Fruit fly (Drosophila melanogaster) whole organism, embryonic: ENCODE measurements around the gene Eig71Eg.
A peak's percentile ranks its signal among the peaks of the same experiment; 100 is the strongest.

Experiments used
- CG10565 ChIP-seq: fragments of 200-800 bp; sonication (Bioruptor generic); optimal IDR thresholded peaks from 3 replicates; lab custom pipeline; 2016; ENCODE audit warnings: missing biosample characterization, mild to moderate bottlenecking, missing genetic modification characterization
- CG13123 ChIP-seq: fragments of 200-800 bp; sonication (Bioruptor generic); optimal IDR thresholded peaks from 2 replicates; lab custom pipeline; 2016; ENCODE audit warnings: missing biosample characterization, missing genetic modification characterization
- CG13424 ChIP-seq: fragments of 200-800 bp; sonication (Bioruptor generic); optimal IDR thresholded peaks from 2 replicates; lab custom pipeline; 2019; ENCODE audit warnings: missing biosample characterization, mild to moderate bottlenecking, missing genetic modification characterization, moderate library complexity
- CG14441 ChIP-seq: fragments of 200-800 bp; sonication (Bioruptor generic); IDR thresholded peaks from 2 replicates; pipeline ENCODE4 v1.3.6; 2022; ENCODE audit warnings: missing biosample characterization, missing genetic modification characterization
- CG15479 ChIP-seq: fragments of 200-800 bp; sonication (Bioruptor generic); optimal IDR thresholded peaks from 3 replicates; lab custom pipeline; 2019; ENCODE audit warnings: missing biosample characterization, mild to moderate bottlenecking, missing genetic modification characterization, moderate library complexity
- CG1602 ChIP-seq: fragments of 200-800 bp; sonication (Bioruptor generic); optimal IDR thresholded peaks from 3 replicates; lab custom pipeline; 2016; ENCODE audit warnings: missing biosample characterization, missing genetic modification characterization
- CG17186 ChIP-seq: fragments of 200-800 bp; sonication (Bioruptor generic); optimal IDR thresholded peaks from 3 replicates; lab custom pipeline; 2017; ENCODE audit warnings: missing biosample characterization, missing genetic modification reagents, missing genetic modification characterization
- CG18011 ChIP-seq: fragments of 200-800 bp; sonication (Bioruptor generic); optimal IDR thresholded peaks from 2 replicates; lab custom pipeline; 2017; ENCODE audit warnings: missing biosample characterization, missing genetic modification characterization, mild to moderate bottlenecking, moderate library complexity, missing genotype
- CG2202 ChIP-seq: fragments of 200-800 bp; sonication (Bioruptor generic); optimal IDR thresholded peaks from 2 replicates; lab custom pipeline; 2018; ENCODE audit warnings: missing biosample characterization, mild to moderate bottlenecking, missing genetic modification characterization
- CG2875 ChIP-seq: fragments of 200-800 bp; sonication (Bioruptor generic); optimal IDR thresholded peaks from 2 replicates; lab custom pipeline; 2017; ENCODE audit warnings: missing biosample characterization, mild to moderate bottlenecking, missing genetic modification characterization, missing genetic modification reagents
- CG30020 ChIP-seq: fragments of 200-800 bp; optimal IDR thresholded peaks from 2 replicates; lab custom pipeline; 2019; ENCODE audit warnings: missing biosample characterization, mild to moderate bottlenecking, missing genetic modification characterization, moderate library complexity
- CG3065 ChIP-seq: fragments of 200-800 bp; sonication (Bioruptor generic); optimal IDR thresholded peaks from 2 replicates; lab custom pipeline; 2016; ENCODE audit warnings: missing biosample characterization, missing genetic modification characterization
- CG4854 ChIP-seq: fragments of 200-800 bp; sonication (Bioruptor generic); optimal IDR thresholded peaks from 2 replicates; lab custom pipeline; 2016; ENCODE audit warnings: missing biosample characterization, missing genetic modification characterization, inconsistent platforms
- CG7745 ChIP-seq: fragments of 200-800 bp; sonication (Bioruptor generic); optimal IDR thresholded peaks from 2 replicates; lab custom pipeline; 2018; ENCODE audit warnings: missing biosample characterization, mild to moderate bottlenecking, missing genetic modification characterization, moderate library complexity
- CG8359 ChIP-seq: fragments of 200-800 bp; sonication (Bioruptor generic); optimal IDR thresholded peaks from 2 replicates; lab custom pipeline; 2017; ENCODE audit warnings: missing biosample characterization, mild to moderate bottlenecking, missing genetic modification characterization, borderline replicate concordance
- CG9609 ChIP-seq: fragments of 200-800 bp; sonication (Bioruptor generic); optimal IDR thresholded peaks from 3 replicates; lab custom pipeline; 2016; ENCODE audit warnings: missing biosample characterization, missing genetic modification characterization
- Dip2 ChIP-seq: fragments of 200-800 bp; sonication (Bioruptor generic); IDR thresholded peaks from 2 replicates; pipeline ENCODE4 v1.3.6; 2022; ENCODE audit warnings: missing biosample characterization, missing genetic modification characterization
- HLHmδ ChIP-seq: fragments of 200-800 bp; sonication (Bioruptor generic); optimal IDR thresholded peaks from 2 replicates; lab custom pipeline; 2018; ENCODE audit warnings: missing biosample characterization, mild to moderate bottlenecking, missing genetic modification characterization, moderate library complexity
- Hmr ChIP-seq: fragments of 200-800 bp; sonication (Bioruptor generic); optimal IDR thresholded peaks from 3 replicates; lab custom pipeline; 2017; ENCODE audit warnings: mild to moderate bottlenecking, missing biosample characterization, missing genetic modification reagents, missing genetic modification characterization
- Hmx ChIP-seq: fragments of 200-800 bp; sonication (Bioruptor generic); optimal IDR thresholded peaks from 2 replicates; lab custom pipeline; 2016; ENCODE audit warnings: missing biosample characterization, missing genetic modification characterization
- Kr ChIP-seq: fragments of 200-800 bp; sonication (Bioruptor generic); optimal IDR thresholded peaks from 2 replicates; lab custom pipeline; 2017; ENCODE audit warnings: missing biosample characterization, mild to moderate bottlenecking, missing genetic modification characterization
- Med ChIP-seq: fragments of 200-800 bp; sonication (Bioruptor generic); peaks from one replicate; lab custom pipeline; 2016; ENCODE audit warnings: missing biosample characterization, missing genetic modification characterization, mild to moderate bottlenecking, inconsistent platforms, moderate library complexity
- Optix ChIP-seq: fragments of 200-800 bp; sonication (Bioruptor generic); IDR thresholded peaks from 3 replicates; pipeline ENCODE4 v1.3.6; 2022; ENCODE audit warnings: missing biosample characterization, missing genetic modification characterization
- PHDP ChIP-seq: fragments of 200-800 bp; sonication (Bioruptor generic); optimal IDR thresholded peaks from 3 replicates; lab custom pipeline; 2018; ENCODE audit warnings: missing biosample characterization, mild to moderate bottlenecking, missing genetic modification characterization, moderate library complexity
- Poxn ChIP-seq: fragments of 200-800 bp; sonication (Bioruptor generic); IDR thresholded peaks from 2 replicates; pipeline ENCODE4 v1.3.6; 2022; ENCODE audit warnings: missing biosample characterization, missing genetic modification characterization
- Sin3A ChIP-seq: fragments of >200 bp; optimal IDR thresholded peaks from 2 replicates; lab custom pipeline; 2018
- Sox100B ChIP-seq: fragments of 200-800 bp; sonication (Bioruptor generic); optimal IDR thresholded peaks from 3 replicates; lab custom pipeline; 2018; ENCODE audit warnings: missing biosample characterization, mild to moderate bottlenecking, missing genetic modification characterization
- Sry-β ChIP-seq: fragments of 200-800 bp; sonication (Bioruptor generic); optimal IDR thresholded peaks from 2 replicates; lab custom pipeline; 2018; ENCODE audit warnings: missing biosample characterization, mild to moderate bottlenecking, missing genetic modification characterization, moderate library complexity
- Usf ChIP-seq: fragments of 200-800 bp; sonication (Bioruptor generic); optimal IDR thresholded peaks from 2 replicates; lab custom pipeline; 2017; ENCODE audit warnings: missing genotype, missing biosample characterization, missing genetic modification characterization
- Xrp1 ChIP-seq: fragments of 200-800 bp; sonication (Bioruptor generic); IDR thresholded peaks from 2 replicates; pipeline ENCODE4 v1.3.6; 2022; ENCODE audit warnings: missing biosample characterization, missing genetic modification characterization
- caup ChIP-seq: fragments of 200-800 bp; sonication (Bioruptor generic); optimal IDR thresholded peaks from 3 replicates; lab custom pipeline; 2017; ENCODE audit warnings: missing biosample characterization, mild to moderate bottlenecking, missing genetic modification characterization, moderate library complexity; ENCODE audit not compliant: severe bottlenecking
- cg ChIP-seq: fragments of 200-800 bp; sonication (Bioruptor generic); optimal IDR thresholded peaks from 3 replicates; lab custom pipeline; 2019; ENCODE audit warnings: missing biosample characterization, mild to moderate bottlenecking, missing genetic modification characterization, moderate library complexity
- dati ChIP-seq: fragments of 200-800 bp; sonication (Bioruptor generic); IDR thresholded peaks from 2 replicates; pipeline ENCODE4 v1.3.6; 2022; ENCODE audit warnings: missing biosample characterization, missing genetic modification characterization
- dysf ChIP-seq: fragments of 200-800 bp; sonication (Bioruptor generic); IDR thresholded peaks from 3 replicates; pipeline ENCODE4 v1.3.6; 2022; ENCODE audit warnings: missing biosample characterization, missing genetic modification characterization
- gcm2 ChIP-seq: fragments of 200-800 bp; sonication (Bioruptor generic); optimal IDR thresholded peaks from 2 replicates; lab custom pipeline; 2016; ENCODE audit warnings: missing biosample characterization, missing genetic modification characterization
- gsb-n ChIP-seq: fragments of 200-800 bp; sonication (Bioruptor generic); optimal IDR thresholded peaks from 3 replicates; lab custom pipeline; 2018; ENCODE audit warnings: missing biosample characterization, mild to moderate bottlenecking, missing genetic modification characterization
- her ChIP-seq: fragments of 200-800 bp; sonication (Bioruptor generic); optimal IDR thresholded peaks from 2 replicates; lab custom pipeline; 2016; ENCODE audit warnings: missing biosample characterization, missing genetic modification characterization
- inv ChIP-seq: fragments of 200-800 bp; sonication (Bioruptor generic); IDR thresholded peaks from 2 replicates; pipeline ENCODE4 v1.3.6; 2022; ENCODE audit warnings: missing biosample characterization, missing genetic modification characterization; ENCODE audit not compliant: partially characterized antibody
- lilli ChIP-seq: fragments of 200-800 bp; sonication (Bioruptor generic); optimal IDR thresholded peaks from 3 replicates; lab custom pipeline; 2016; ENCODE audit warnings: missing biosample characterization, missing genetic modification characterization
- lov ChIP-seq, 2 experiments: fragments of 200-800 bp in 1 of 2; fragments of >200 bp in 1 of 2; sonication (Bioruptor generic) in 1 of 2; IDR thresholded peaks in 1 of 2; optimal IDR thresholded peaks in 1 of 2; 2 replicates in 1 of 2; 3 replicates in 1 of 2; pipeline versions ENCODE4 v1.3.6 to Lab custom; 2017 to 2022; ENCODE audit warnings: missing biosample characterization in 1 of 2, missing genetic modification characterization in 1 of 2
- nerfin-1 ChIP-seq: fragments of 200-800 bp; sonication (Bioruptor generic); optimal IDR thresholded peaks from 3 replicates; lab custom pipeline; 2019; ENCODE audit warnings: missing biosample characterization, mild to moderate bottlenecking, missing genetic modification characterization, moderate library complexity
- nerfin-2 ChIP-seq: fragments of 200-800 bp; sonication (Bioruptor generic); IDR thresholded peaks from 2 replicates; pipeline ENCODE4 v1.3.6; 2022; ENCODE audit warnings: missing biosample characterization, missing genetic modification characterization; ENCODE audit not compliant: partially characterized antibody
- pum ChIP-seq: fragments of 200-800 bp; sonication (Bioruptor generic); optimal IDR thresholded peaks from 2 replicates; lab custom pipeline; 2016; ENCODE audit warnings: missing biosample characterization, missing genetic modification characterization
- rib ChIP-seq: fragments of 200-800 bp; sonication (Bioruptor generic); IDR thresholded peaks from 2 replicates; pipeline ENCODE4 v1.3.6; 2022; ENCODE audit warnings: missing biosample characterization, missing genetic modification characterization
- sisA ChIP-seq: fragments of 200-800 bp; sonication (Bioruptor generic); IDR thresholded peaks from 2 replicates; pipeline ENCODE4 v1.3.6; 2022; ENCODE audit warnings: missing biosample characterization, missing genetic modification characterization
- sna ChIP-seq: fragments of 200-800 bp; sonication (Bioruptor generic); IDR thresholded peaks from 2 replicates; pipeline ENCODE4 v1.3.6; 2022; ENCODE audit warnings: missing biosample characterization, missing genetic modification characterization; ENCODE audit not compliant: partially characterized antibody
- sqz ChIP-seq: fragments of 200-800 bp; sonication (Bioruptor generic); optimal IDR thresholded peaks from 3 replicates; lab custom pipeline; 2018; ENCODE audit warnings: missing biosample characterization, mild to moderate bottlenecking, missing genetic modification characterization
- tna ChIP-seq: fragments of 200-800 bp; sonication (Bioruptor generic); IDR thresholded peaks from 2 replicates; pipeline ENCODE4 v1.3.6; 2022; ENCODE audit warnings: missing biosample characterization, missing genetic modification characterization; ENCODE audit not compliant: partially characterized antibody
- twi ChIP-seq: fragments of 200-800 bp; optimal IDR thresholded peaks from 2 replicates; lab custom pipeline; 2019; ENCODE audit warnings: missing biosample characterization, mild to moderate bottlenecking, missing genetic modification characterization, moderate library complexity

Eig71Eg gene

dm6 chr3L:15699626-15700337, 42.4 kb downstream of the Eig71Eg start, which contains the start of gene comm2 (continued):
- TF ChIP-seq Usf (GFP tag; lab: Kevin White, UChicago) (no peak), Med (GFP tag; lab: Kevin White, UChicago) (peak; percentile 74), sqz (GFP tag; lab: Kevin White, UChicago) (no peak), caup (GFP tag; lab: Kevin White, UChicago) (no peak), CG3065 (GFP tag; lab: Kevin White, UChicago) (no peak), lilli (GFP tag; lab: Kevin White, UChicago) (no peak), Sin3A (lab: Kevin White, UChicago) (no peak), dati (GFP tag; lab: Robert Waterston, UW) (no peak), CG2875 (no peak), CG15479 (peak; percentile 70), CG7745 (no peak), gsb-n (tag; lab: Kevin White, UChicago) (no peak), CG1602 (GFP tag; lab: Kevin White, UChicago) (no peak), inv (peak; percentile 38; the same call in 1 of the 2 replicates), cg (GFP tag; lab: Kevin White, UChicago) (no peak), PHDP (tag; lab: Kevin White, UChicago) (no peak), Sox100B (GFP tag; lab: Kevin White, UChicago) (no peak), pum (GFP tag; lab: Kevin White, UChicago) (no peak), Hmx (GFP tag; lab: Kevin White, UChicago) (no peak), CG2202 (tag; lab: Kevin White, UChicago) (peak; percentile 12), nerfin-1 (tag; lab: Kevin White, UChicago) (no peak), CG30020 (tag; lab: Kevin White, UChicago) (no peak), CG17186 (GFP tag; lab: Kevin White, UChicago) (no peak), tna (GFP tag; lab: Robert Waterston, UW) (no peak; the same call in 1 of the 2 replicates), CG10565 (no peak), gcm2 (GFP tag; lab: Kevin White, UChicago) (no peak), her (GFP tag; lab: Kevin White, UChicago) (no peak), CG14441 (GFP tag; lab: Robert Waterston, UW) (no peak), lov (optimal IDR thresholded peaks at IDR 0.05; lab: Kevin White, UChicago) (no peak), lov (GFP tag; IDR thresholded peaks at IDR 0.05; lab: Robert Waterston, UW) (0 out of 3 replicates have a peak, but pooled peaks have one; percentile 3), CG13424 (tag; lab: Kevin White, UChicago) (no peak), HLHmδ (GFP tag; lab: Kevin White, UChicago) (peak; percentile 73), Hmr (GFP tag; lab: Kevin White, UChicago) (no peak), CG4854 (no peak), CG9609 (no peak), sisA (GFP tag; lab: Robert Waterston, UW) (no peak), dysf (GFP tag; lab: Robert Waterston, UW) (no peak), Xrp1 (GFP tag; lab: Robert Waterston, UW) (no peak), twi (tag; lab: Kevin White, UChicago) (peak; percentile 76), CG13123 (no peak), CG18011 (GFP tag; lab: Kevin White, UChicago) (no peak), Dip2 (no peak), Poxn (GFP tag; lab: Robert Waterston, UW) (no peak), CG8359 (GFP tag; lab: Kevin White, UChicago) (no peak), sna (GFP tag; lab: Robert Waterston, UW) (peak; percentile 76), nerfin-2 (0 out of 2 replicates have a peak, but pooled peaks have one; percentile 20), rib (GFP tag; lab: Robert Waterston, UW) (no peak), Optix (GFP tag; lab: Robert Waterston, UW) (no peak), Kr (GFP tag; lab: Kevin White, UChicago) (no peak), Sry-β (GFP tag; lab: Kevin White, UChicago) (no peak)
